Worm (Caenorhabditis elegans) whole organism, young adult: Measurements from ENCODE around the gene ttc-39B.
A peak's percentile ranks its signal among the peaks of the same experiment; 100 is the strongest.

Experiments
- C17E4.6 ChIP-seq: fragments of 200-800 bp; sonication (Bioruptor generic); IDR thresholded peaks from 2 replicates; pipeline ENCODE4 v1.3.6; 2022; ENCODE audit warnings: missing genetic modification reagents, missing genetic modification characterization, missing compliant biosample characterization
- K12H6.12 ChIP-seq: fragments of 200-800 bp; sonication (Bioruptor generic); optimal IDR thresholded peaks from 2 replicates; lab custom pipeline; 2018; ENCODE audit warnings: mild to moderate bottlenecking, missing genetic modification characterization, missing compliant biosample characterization
- Y67H2A.10 ChIP-seq: fragments of 200-800 bp; sonication (Bioruptor generic); conservative IDR thresholded peaks from 2 replicates; pipeline ENCODE4 v1.3.6; 2022; ENCODE audit warnings: missing genetic modification reagents, missing genetic modification characterization, missing compliant biosample characterization
- ZK185.1 ChIP-seq: sonication (generic microtip); optimal IDR thresholded peaks from 2 replicates; lab custom pipeline; 2016; ENCODE audit warnings: mild to moderate bottlenecking, missing genetic modification characterization, missing compliant biosample characterization; ENCODE audit not compliant: poor library complexity, severe bottlenecking
- akir-1 ChIP-seq: fragments of 200-800 bp; sonication (Bioruptor generic); optimal IDR thresholded peaks from 2 replicates; lab custom pipeline; 2018; ENCODE audit warnings: mild to moderate bottlenecking, missing genetic modification characterization, moderate library complexity, missing compliant biosample characterization
- bed-1 ChIP-seq: fragments of 200-800 bp; sonication (Bioruptor generic); IDR thresholded peaks from 2 replicates; pipeline ENCODE4 v1.3.6; 2022; ENCODE audit warnings: missing genetic modification reagents, missing genetic modification characterization, missing compliant biosample characterization
- bed-2 ChIP-seq: fragments of 200-800 bp; sonication (Bioruptor generic); IDR thresholded peaks from 2 replicates; pipeline ENCODE4 v1.3.6; 2022; ENCODE audit warnings: missing genetic modification reagents, missing genetic modification characterization, missing compliant biosample characterization
- ceh-27 ChIP-seq: fragments of 200-800 bp; sonication (Bioruptor generic); optimal IDR thresholded peaks from 2 replicates; lab custom pipeline; 2018; ENCODE audit warnings: mild to moderate bottlenecking, missing genetic modification characterization, moderate library complexity, missing compliant biosample characterization
- die-1 ChIP-seq: sonication (generic microtip); optimal IDR thresholded peaks from 2 replicates; lab custom pipeline; 2016; ENCODE audit warnings: missing genotype, mild to moderate bottlenecking, missing genetic modification characterization, missing compliant biosample characterization
- dox-1 ChIP-seq: fragments of 200-800 bp; sonication (Bioruptor generic); IDR thresholded peaks from 2 replicates; pipeline ENCODE4 v1.3.6; 2022; ENCODE audit warnings: missing genetic modification reagents, missing genetic modification characterization, missing compliant biosample characterization
- dpff-1 ChIP-seq: sonication (generic microtip); optimal IDR thresholded peaks from 2 replicates; lab custom pipeline; 2017; ENCODE audit warnings: mild to moderate bottlenecking, missing genetic modification characterization, missing compliant biosample characterization
- egl-18 ChIP-seq: fragments of 200-800 bp; sonication (Bioruptor generic); IDR thresholded peaks from 2 replicates; pipeline ENCODE4 v1.3.6; 2022; ENCODE audit warnings: missing genetic modification reagents, missing genetic modification characterization, missing compliant biosample characterization
- egl-44 ChIP-seq: fragments of 200-800 bp; sonication (Bioruptor generic); IDR thresholded peaks from 2 replicates; pipeline ENCODE4 v1.3.6; 2022; ENCODE audit warnings: missing genetic modification reagents, missing genetic modification characterization, missing compliant biosample characterization
- ekl-4 ChIP-seq: fragments of 200-800 bp; sonication (Bioruptor generic); IDR thresholded peaks from 2 replicates; pipeline ENCODE4 v1.3.6; 2022; ENCODE audit warnings: missing genetic modification reagents, missing genetic modification characterization, missing compliant biosample characterization
- ets-4 ChIP-seq: fragments of 200-800 bp; sonication (Bioruptor generic); optimal IDR thresholded peaks from 2 replicates; lab custom pipeline; 2018; ENCODE audit warnings: mild to moderate bottlenecking, missing genetic modification characterization, missing compliant biosample characterization
- gei-17 ChIP-seq: fragments of 200-800 bp; sonication (Bioruptor generic); optimal IDR thresholded peaks from 2 replicates; lab custom pipeline; 2018; ENCODE audit warnings: mild to moderate bottlenecking, missing genetic modification characterization, missing compliant biosample characterization
- hlh-26 ChIP-seq: fragments of 200-800 bp; sonication (Bioruptor generic); conservative IDR thresholded peaks from 2 replicates; pipeline ENCODE4 v1.3.6; 2022; ENCODE audit warnings: missing genetic modification reagents, missing genetic modification characterization, missing compliant biosample characterization
- hmg-1.2 ChIP-seq: fragments of 200-800 bp; sonication (Bioruptor generic); IDR thresholded peaks from 2 replicates; pipeline ENCODE4 v1.3.6; 2022; ENCODE audit warnings: missing genetic modification reagents, missing genetic modification characterization, missing compliant biosample characterization
- hrde-1 ChIP-seq: sonication (generic microtip); optimal IDR thresholded peaks from 2 replicates; lab custom pipeline; 2016; ENCODE audit warnings: missing genetic modification characterization, mild to moderate bottlenecking, missing compliant biosample characterization, moderate library complexity, missing genotype, missing genetic modification reagents, borderline replicate concordance
- hsf-1 ChIP-seq: fragments of 200-800 bp; sonication (Bioruptor generic); IDR thresholded peaks from 2 replicates; pipeline ENCODE4 v1.3.6; 2022; ENCODE audit warnings: missing genetic modification reagents, missing genetic modification characterization, missing compliant biosample characterization
- lag-1 ChIP-seq: fragments of 200-800 bp; sonication (Bioruptor generic); IDR thresholded peaks from 2 replicates; pipeline ENCODE4 v1.3.6; 2022; ENCODE audit warnings: missing genetic modification reagents, missing genetic modification characterization, missing compliant biosample characterization
- let-526 ChIP-seq: fragments of 200-800 bp; sonication (Bioruptor generic); IDR thresholded peaks from 2 replicates; pipeline ENCODE4 v1.3.6; 2022; ENCODE audit warnings: missing genetic modification reagents, missing genetic modification characterization, missing compliant biosample characterization
- let-607 ChIP-seq, 2 experiments: fragments of 200-800 bp in 1 of 2; sonication (Bioruptor generic) in 1 of 2; sonication (generic microtip) in 1 of 2; optimal IDR thresholded peaks; 2 replicates each; lab custom pipeline; 2016 to 2018; ENCODE audit warnings: mild to moderate bottlenecking in 2 of 2, missing compliant biosample characterization in 2 of 2, missing genetic modification characterization in 2 of 2, moderate library complexity in 2 of 2, missing genotype in 1 of 2
- lin-26 ChIP-seq: fragments of 200-800 bp; sonication (Bioruptor generic); IDR thresholded peaks from 2 replicates; pipeline ENCODE4 v1.3.6; 2022; ENCODE audit warnings: missing genetic modification reagents, missing genetic modification characterization, missing compliant biosample characterization
- lin-35 ChIP-seq, 3 experiments: fragments of 150-350 bp in 2 of 3; sonication (generic microtip) in 1 of 3; optimal IDR thresholded peaks; 2 replicates each; lab custom pipeline; 2014 to 2018; ENCODE audit warnings: missing biosample characterization in 3 of 3, missing genetic modification characterization in 3 of 3, missing genetic modification reagents in 3 of 3
- lir-1 ChIP-seq: fragments of 200-800 bp; sonication (Bioruptor generic); conservative IDR thresholded peaks from 2 replicates; pipeline ENCODE4 v1.3.6; 2022; ENCODE audit warnings: missing genetic modification reagents, missing genetic modification characterization, missing compliant biosample characterization
- lsy-27 ChIP-seq: sonication (generic microtip); optimal IDR thresholded peaks from 2 replicates; lab custom pipeline; 2017; ENCODE audit warnings: missing genetic modification characterization, mild to moderate bottlenecking, missing compliant biosample characterization, antibody characterized with exemption, missing genotype, borderline replicate concordance; ENCODE audit not compliant: insufficient read depth
- madf-10 ChIP-seq: sonication (generic microtip); optimal IDR thresholded peaks from 2 replicates; lab custom pipeline; 2016; ENCODE audit warnings: mild to moderate bottlenecking, missing genetic modification characterization, missing compliant biosample characterization
- madf-3 ChIP-seq: fragments of 200-800 bp; sonication (Bioruptor generic); IDR thresholded peaks from 2 replicates; pipeline ENCODE4 v1.3.6; 2022; ENCODE audit warnings: missing genetic modification reagents, missing genetic modification characterization, missing compliant biosample characterization
- madf-6 ChIP-seq: fragments of 200-800 bp; sonication (Bioruptor generic); IDR thresholded peaks from 2 replicates; pipeline ENCODE4 v1.3.6; 2022; ENCODE audit warnings: missing genetic modification reagents, missing genetic modification characterization, missing compliant biosample characterization
- mel-28 ChIP-seq: sonication (generic microtip); optimal IDR thresholded peaks from 2 replicates; lab custom pipeline; 2016; ENCODE audit warnings: borderline replicate concordance, mild to moderate bottlenecking, missing genetic modification characterization, missing compliant biosample characterization
- nfya-2 ChIP-seq: fragments of 200-800 bp; sonication (Bioruptor generic); IDR thresholded peaks from 2 replicates; pipeline ENCODE4 v1.3.6; 2022; ENCODE audit warnings: missing genetic modification reagents, missing genetic modification characterization, missing compliant biosample characterization
- nfyb-1 ChIP-seq: fragments of 200-800 bp; sonication (Bioruptor generic); IDR thresholded peaks from 2 replicates; pipeline ENCODE4 v1.3.6; 2022; ENCODE audit warnings: missing genetic modification reagents, missing genetic modification characterization, missing compliant biosample characterization
- nhr-120 ChIP-seq: fragments of 200-800 bp; sonication (Bioruptor generic); IDR thresholded peaks from 2 replicates; pipeline ENCODE4 v1.3.6; 2022; ENCODE audit warnings: missing genetic modification characterization, missing compliant biosample characterization
- nhr-80 ChIP-seq: sonication (generic microtip); optimal IDR thresholded peaks from 2 replicates; lab custom pipeline; 2016; ENCODE audit warnings: missing genetic modification characterization, missing compliant biosample characterization
- pbrm-1 ChIP-seq: fragments of 200-800 bp; sonication (Bioruptor generic); IDR thresholded peaks from 2 replicates; pipeline ENCODE4 v1.3.6; 2022; ENCODE audit warnings: missing genetic modification reagents, missing genetic modification characterization, missing compliant biosample characterization
- pha-4 ChIP-seq: fragments of 150-350 bp; sonication (generic microtip); optimal IDR thresholded peaks from 2 replicates; lab custom pipeline; 2014; ENCODE audit warnings: missing biosample characterization, missing genetic modification reagents, missing genetic modification characterization
- rcor-1 ChIP-seq: fragments of 200-800 bp; sonication (Bioruptor generic); IDR thresholded peaks from 2 replicates; pipeline ENCODE4 v1.3.6; 2022; ENCODE audit warnings: missing genetic modification reagents, missing genetic modification characterization, missing compliant biosample characterization
- repo-1 ChIP-seq: sonication (generic microtip); optimal IDR thresholded peaks from 2 replicates; lab custom pipeline; 2017; ENCODE audit warnings: mild to moderate bottlenecking, missing genetic modification characterization, missing compliant biosample characterization
- somi-1 ChIP-seq: fragments of 200-800 bp; sonication (Bioruptor generic); optimal IDR thresholded peaks from 2 replicates; lab custom pipeline; 2018; ENCODE audit warnings: mild to moderate bottlenecking, missing genetic modification characterization, missing compliant biosample characterization
- sptf-2 ChIP-seq: fragments of 200-800 bp; sonication (Bioruptor generic); optimal IDR thresholded peaks from 2 replicates; lab custom pipeline; 2018; ENCODE audit warnings: mild to moderate bottlenecking, missing genetic modification characterization, missing compliant biosample characterization
- tlf-1 ChIP-seq: fragments of 200-800 bp; sonication (Bioruptor generic); optimal IDR thresholded peaks from 2 replicates; lab custom pipeline; 2018; ENCODE audit warnings: mild to moderate bottlenecking, missing genetic modification characterization, missing compliant biosample characterization
- unc-62 ChIP-seq: fragments of 150-350 bp; optimal IDR thresholded peaks from 2 replicates; lab custom pipeline; 2014; ENCODE audit warnings: missing biosample characterization, missing genetic modification reagents, missing genetic modification characterization
- zfh-2 ChIP-seq: fragments of 200-800 bp; sonication (Bioruptor generic); conservative IDR thresholded peaks from 2 replicates; pipeline ENCODE4 v1.3.6; 2022; ENCODE audit warnings: missing genetic modification reagents, missing genetic modification characterization, missing compliant biosample characterization
- ztf-18 ChIP-seq: sonication (generic microtip); optimal IDR thresholded peaks from 2 replicates; lab custom pipeline; 2016; ENCODE audit warnings: missing genotype, mild to moderate bottlenecking, missing genetic modification characterization, missing compliant biosample characterization
- ztf-26 ChIP-seq: sonication (generic microtip); optimal IDR thresholded peaks from 2 replicates; lab custom pipeline; 2017; ENCODE audit warnings: missing genetic modification characterization, missing compliant biosample characterization

Gene ttc-39B

DNA sequence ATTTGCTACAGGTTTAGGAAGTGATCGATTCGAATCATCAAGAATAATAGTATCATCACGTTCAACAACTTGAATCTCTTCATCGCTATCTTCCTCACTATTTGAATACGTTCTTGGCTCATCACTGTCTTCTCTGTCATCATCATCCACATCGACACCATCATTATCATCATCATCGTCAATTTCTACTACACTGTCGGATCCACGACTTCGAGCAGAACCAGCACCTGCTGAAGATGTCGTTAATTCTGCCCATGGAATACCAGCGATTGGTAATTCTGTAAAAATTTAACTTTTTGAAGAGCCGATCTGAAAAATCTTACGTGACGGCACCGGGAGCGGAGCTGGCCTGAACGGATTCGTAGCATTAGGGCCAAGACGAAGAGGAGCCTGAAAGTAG is 16.2 kb upstream of the ttc-39B start:
- TF ChIP-seq madf-6 (GFP tag; lab: Robert Waterston, UW) (no peak), dox-1 (GFP tag; lab: Robert Waterston, UW) (no peak)

DNA sequence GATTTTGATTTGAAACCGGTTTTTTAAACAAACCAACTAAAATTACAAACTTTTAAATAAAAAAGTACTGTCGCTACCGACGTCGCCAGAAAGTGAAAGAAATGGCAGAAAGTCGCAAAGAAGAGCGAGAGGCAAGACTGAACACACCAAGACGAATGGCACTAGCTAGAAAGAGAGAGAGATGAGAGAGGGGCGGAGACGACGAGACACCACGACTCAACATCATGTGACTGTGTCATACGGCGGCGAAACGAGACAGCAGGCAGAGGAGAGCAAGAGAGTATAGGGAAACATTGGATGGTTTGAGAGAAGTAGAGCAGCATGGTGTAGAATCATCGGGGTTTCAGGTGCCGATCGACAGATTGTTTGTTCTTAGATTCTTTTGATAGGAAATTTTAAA is 14.6 kb upstream of the ttc-39B start:
- TF ChIP-seq lin-35 (GFP tag; optimal IDR thresholded peaks at IDR 0.05; lab: Kevin White, UChicago) (peak in 1 of 3 experiments; percentile 80), hmg-1.2 (GFP tag; lab: Robert Waterston, UW) (peak; percentile 80), C17E4.6 (GFP tag; lab: Robert Waterston, UW) (0 out of 2 replicates have a peak, but pooled peaks have one; percentile 38), somi-1 (GFP tag; lab: Kevin White, UChicago) (peak; percentile 64), Y67H2A.10 (GFP tag; lab: Robert Waterston, UW) (peak; percentile 74), repo-1 (tag; lab: Kevin White, UChicago) (peak; percentile 52), nfyb-1 (GFP tag; lab: Robert Waterston, UW) (peak; percentile 57; the same call in 1 of the 2 replicates), bed-1 (no peak), dpff-1 (tag; lab: Kevin White, UChicago) (no peak), sptf-2 (GFP tag; lab: Kevin White, UChicago) (no peak), unc-62 (peak; percentile 88), let-607 (tag; optimal IDR thresholded peaks at IDR 0.05; lab: Kevin White, UChicago) (peak in 1 of 2 experiments; percentile 71), nfya-2 (GFP tag; lab: Robert Waterston, UW) (no peak), pbrm-1 (GFP tag; lab: Robert Waterston, UW) (peak; percentile 72), mel-28 (tag; lab: Kevin White, UChicago) (no peak), pha-4 (tag; lab: Kevin White, UChicago) (peak; percentile 79), madf-10 (tag; lab: Kevin White, UChicago) (peak; percentile 82), lag-1 (no peak), ztf-18 (tag; lab: Kevin White, UChicago) (peak; percentile 63), lir-1 (peak; percentile 69; the same call in 1 of the 2 replicates), tlf-1 (GFP tag; lab: Kevin White, UChicago) (peak; percentile 64), ceh-27 (GFP tag; lab: Kevin White, UChicago) (peak; percentile 87), gei-17 (GFP tag; lab: Kevin White, UChicago) (peak; percentile 56), ekl-4 (peak; percentile 90), egl-44 (peak; percentile 81), madf-3 (GFP tag; lab: Robert Waterston, UW) (0 out of 2 replicates have a peak, but pooled peaks have one; percentile 67), zfh-2 (GFP tag; lab: Robert Waterston, UW) (peak; percentile 82), ztf-26 (tag; lab: Kevin White, UChicago) (peak; percentile 67), hrde-1 (no peak), nhr-120 (GFP tag; lab: Robert Waterston, UW) (no peak), egl-18 (GFP tag; lab: Robert Waterston, UW) (peak; percentile 42; the same call in 1 of the 2 replicates), hlh-26 (GFP tag; lab: Robert Waterston, UW) (no peak), lin-26 (GFP tag; lab: Robert Waterston, UW) (peak; percentile 72; the same call in 1 of the 2 replicates), ZK185.1 (tag; lab: Kevin White, UChicago) (peak; percentile 83), akir-1 (GFP tag; lab: Kevin White, UChicago) (no peak), die-1 (tag; lab: Kevin White, UChicago) (peak; percentile 35), bed-2 (GFP tag; lab: Robert Waterston, UW) (no peak), let-526 (GFP tag; lab: Robert Waterston, UW) (peak; percentile 75; the same call in 1 of the 2 replicates), K12H6.12 (tag; lab: Kevin White, UChicago) (peak; percentile 75), nhr-80 (tag; lab: Kevin White, UChicago) (peak; percentile 80), lsy-27 (no peak), rcor-1 (0 out of 2 replicates have a peak, but pooled peaks have one; percentile 28), hsf-1 (0 out of 2 replicates have a peak, but pooled peaks have one; percentile 53), ets-4 (GFP tag; lab: Kevin White, UChicago) (peak; percentile 48)
